Fruit fly (Drosophila melanogaster) whole organism, embryonic: ENCODE results near the gene CG44000.

ENCODE experiments used
- Ada2b ChIP-seq: fragments of 200-800 bp; sonication (Bioruptor generic); IDR thresholded peaks from 2 replicates; pipeline ENCODE4 v1.3.6; 2022; ENCODE audit warnings: missing biosample characterization, missing genetic modification characterization
- CG10543 ChIP-seq: fragments of 200-800 bp; sonication (Bioruptor generic); optimal IDR thresholded peaks from 3 replicates; lab custom pipeline; 2017; ENCODE audit warnings: missing biosample characterization, mild to moderate bottlenecking, missing genetic modification characterization, moderate library complexity
- CG12155 ChIP-seq: fragments of 200-800 bp; sonication (Bioruptor generic); optimal IDR thresholded peaks from 3 replicates; lab custom pipeline; 2016; ENCODE audit warnings: missing biosample characterization, missing genetic modification characterization
- CG1603 ChIP-seq: fragments of 200-800 bp; sonication (Bioruptor generic); optimal IDR thresholded peaks from 2 replicates; lab custom pipeline; 2019; ENCODE audit warnings: missing biosample characterization, mild to moderate bottlenecking, missing genetic modification characterization, moderate library complexity
- CG1647 ChIP-seq: fragments of 200-800 bp; sonication (Bioruptor generic); optimal IDR thresholded peaks from 3 replicates; lab custom pipeline; 2016; ENCODE audit warnings: missing biosample characterization, missing genetic modification characterization
- CG17912 ChIP-seq: fragments of 200-800 bp; sonication (Bioruptor generic); optimal IDR thresholded peaks from 2 replicates; lab custom pipeline; 2018; ENCODE audit warnings: missing biosample characterization, mild to moderate bottlenecking, missing genetic modification characterization
- CG2712 ChIP-seq: fragments of 200-800 bp; optimal IDR thresholded peaks from 3 replicates; lab custom pipeline; 2019; ENCODE audit warnings: missing biosample characterization, mild to moderate bottlenecking, missing genetic modification characterization, moderate library complexity
- CG31441 ChIP-seq: fragments of 200-800 bp; sonication (Bioruptor generic); IDR thresholded peaks from 2 replicates; pipeline ENCODE4 v1.3.6; 2022; ENCODE audit warnings: missing biosample characterization, missing genetic modification characterization
- CG3407 ChIP-seq: fragments of 200-800 bp; sonication (Bioruptor generic); optimal IDR thresholded peaks from 2 replicates; lab custom pipeline; 2018; ENCODE audit warnings: missing biosample characterization, mild to moderate bottlenecking, missing genetic modification characterization
- CG34376 ChIP-seq: fragments of 200-800 bp; sonication (Bioruptor generic); optimal IDR thresholded peaks from 2 replicates; lab custom pipeline; 2018; ENCODE audit warnings: missing biosample characterization, mild to moderate bottlenecking, missing genetic modification characterization
- CG3838 ChIP-seq: fragments of 200-800 bp; sonication (Bioruptor generic); optimal IDR thresholded peaks from 3 replicates; lab custom pipeline; 2016; ENCODE audit warnings: missing biosample characterization, missing genetic modification characterization
- CG3995 ChIP-seq: fragments of 200-800 bp; sonication (Bioruptor generic); optimal IDR thresholded peaks from 3 replicates; lab custom pipeline; 2016; ENCODE audit warnings: missing biosample characterization, missing genetic modification characterization
- CG7271 ChIP-seq: fragments of 200-800 bp; sonication (Bioruptor generic); optimal IDR thresholded peaks from 2 replicates; lab custom pipeline; 2018; ENCODE audit warnings: missing biosample characterization, mild to moderate bottlenecking, missing genetic modification characterization, moderate library complexity
- CG7786 ChIP-seq: fragments of 200-800 bp; sonication (Bioruptor generic); optimal IDR thresholded peaks from 2 replicates; lab custom pipeline; 2016; ENCODE audit warnings: missing biosample characterization, missing genetic modification characterization
- CG7839 ChIP-seq: fragments of 200-800 bp; sonication (Bioruptor generic); optimal IDR thresholded peaks from 3 replicates; lab custom pipeline; 2018; ENCODE audit warnings: missing biosample characterization, mild to moderate bottlenecking, missing genetic modification characterization, moderate library complexity
- CG8281 ChIP-seq: fragments of 200-800 bp; sonication (Bioruptor generic); optimal IDR thresholded peaks from 2 replicates; lab custom pipeline; 2018; ENCODE audit warnings: missing biosample characterization, mild to moderate bottlenecking, missing genetic modification characterization, moderate library complexity
- CG9609 ChIP-seq: fragments of 200-800 bp; sonication (Bioruptor generic); optimal IDR thresholded peaks from 3 replicates; lab custom pipeline; 2016; ENCODE audit warnings: missing biosample characterization, missing genetic modification characterization
- D19A ChIP-seq: fragments of 200-800 bp; optimal IDR thresholded peaks from 3 replicates; lab custom pipeline; 2019; ENCODE audit warnings: missing biosample characterization, mild to moderate bottlenecking, missing genetic modification characterization, moderate library complexity
- Dp ChIP-seq: fragments of 200-800 bp; sonication (Bioruptor generic); optimal IDR thresholded peaks from 2 replicates; lab custom pipeline; 2018; ENCODE audit warnings: missing biosample characterization, mild to moderate bottlenecking, missing genetic modification characterization, moderate library complexity
- E2f2 ChIP-seq: fragments of 200-800 bp; sonication (Bioruptor generic); IDR thresholded peaks from 2 replicates; pipeline ENCODE4 v1.3.6; 2022; ENCODE audit warnings: missing biosample characterization, missing genetic modification characterization
- Eip74EF ChIP-seq, 2 experiments: fragments of 200-800 bp in 1 of 2; fragments of >200 bp in 1 of 2; sonication (Bioruptor generic) in 1 of 2; optimal IDR thresholded peaks; 2 replicates each; lab custom pipeline; 2017 to 2019; ENCODE audit warnings: missing biosample characterization in 2 of 2, missing genetic modification characterization in 2 of 2, mild to moderate bottlenecking in 1 of 2, moderate library complexity in 1 of 2
- Elba2 ChIP-seq: fragments of 200-800 bp; sonication (Bioruptor generic); optimal IDR thresholded peaks from 3 replicates; lab custom pipeline; 2016; ENCODE audit warnings: missing biosample characterization, missing genetic modification characterization
- HLH4C ChIP-seq: fragments of 200-800 bp; sonication (Bioruptor generic); IDR thresholded peaks from 3 replicates; pipeline ENCODE4 v1.3.6; 2022; ENCODE audit warnings: missing biosample characterization, missing genetic modification characterization; ENCODE audit not compliant: partially characterized antibody
- Hr39 ChIP-seq: fragments of >200 bp; optimal IDR thresholded peaks from 2 replicates; lab custom pipeline; 2017
- Hr78 ChIP-seq, 2 experiments: fragments of 200-800 bp in 1 of 2; fragments of >200 bp in 1 of 2; sonication (Bioruptor generic) in 1 of 2; optimal IDR thresholded peaks; 2 replicates each; lab custom pipeline; 2017 to 2019; ENCODE audit warnings: missing biosample characterization in 2 of 2, missing genetic modification characterization in 2 of 2, mild to moderate bottlenecking in 1 of 2, moderate library complexity in 1 of 2
- Poxn ChIP-seq: fragments of 200-800 bp; sonication (Bioruptor generic); IDR thresholded peaks from 2 replicates; pipeline ENCODE4 v1.3.6; 2022; ENCODE audit warnings: missing biosample characterization, missing genetic modification characterization
- Scr ChIP-seq: fragments of 200-800 bp; sonication (Bioruptor generic); IDR thresholded peaks from 2 replicates; pipeline ENCODE4 v1.3.6; 2022; ENCODE audit warnings: missing biosample characterization, missing genetic modification characterization; ENCODE audit not compliant: partially characterized antibody
- ab ChIP-seq: fragments of 200-800 bp; sonication (Bioruptor generic); optimal IDR thresholded peaks from 2 replicates; lab custom pipeline; 2016; ENCODE audit warnings: missing biosample characterization, missing genetic modification characterization
- az2 ChIP-seq: fragments of 200-800 bp; sonication (Bioruptor generic); optimal IDR thresholded peaks from 3 replicates; lab custom pipeline; 2016; ENCODE audit warnings: missing biosample characterization, missing genetic modification characterization
- bab2 ChIP-seq: fragments of 200-800 bp; sonication (Bioruptor generic); optimal IDR thresholded peaks from 2 replicates; lab custom pipeline; 2016; ENCODE audit warnings: missing biosample characterization, missing genetic modification characterization
- danr ChIP-seq: fragments of 200-800 bp; sonication (Bioruptor generic); IDR thresholded peaks from 2 replicates; pipeline ENCODE4 v1.3.6; 2022; ENCODE audit warnings: missing biosample characterization, missing genetic modification characterization
- exex ChIP-seq: fragments of 200-800 bp; sonication (Bioruptor generic); optimal IDR thresholded peaks from 4 replicates; lab custom pipeline; 2018; ENCODE audit warnings: missing biosample characterization, mild to moderate bottlenecking, missing genetic modification characterization, moderate library complexity
- fd3F ChIP-seq: fragments of 200-800 bp; sonication (Bioruptor generic); optimal IDR thresholded peaks from 2 replicates; lab custom pipeline; 2018; ENCODE audit warnings: missing biosample characterization, mild to moderate bottlenecking, missing genetic modification characterization, moderate library complexity
- gce ChIP-seq: fragments of 200-800 bp; sonication (Bioruptor generic); IDR thresholded peaks from 3 replicates; pipeline ENCODE4 v1.3.6; 2022; ENCODE audit warnings: missing biosample characterization, missing genetic modification characterization
- gcm ChIP-seq: fragments of 200-800 bp; sonication (Bioruptor generic); optimal IDR thresholded peaks from 2 replicates; lab custom pipeline; 2019; ENCODE audit warnings: missing biosample characterization, mild to moderate bottlenecking, missing genetic modification characterization, moderate library complexity
- gsb-n ChIP-seq: fragments of 200-800 bp; sonication (Bioruptor generic); optimal IDR thresholded peaks from 3 replicates; lab custom pipeline; 2018; ENCODE audit warnings: missing biosample characterization, mild to moderate bottlenecking, missing genetic modification characterization
- hbn ChIP-seq: fragments of 200-800 bp; sonication (Bioruptor generic); IDR thresholded peaks from 2 replicates; pipeline ENCODE4 v1.3.6; 2022; ENCODE audit warnings: missing biosample characterization, missing genetic modification characterization; ENCODE audit not compliant: partially characterized antibody
- lmd ChIP-seq: fragments of 200-800 bp; sonication (Bioruptor generic); IDR thresholded peaks from 2 replicates; pipeline ENCODE4 v1.3.6; 2022; ENCODE audit warnings: missing biosample characterization, missing genetic modification characterization
- luna ChIP-seq: fragments of 200-800 bp; sonication (Bioruptor generic); optimal IDR thresholded peaks from 2 replicates; lab custom pipeline; 2016; ENCODE audit warnings: missing biosample characterization, missing genetic modification characterization
- nom ChIP-seq: fragments of 200-800 bp; sonication (Bioruptor generic); optimal IDR thresholded peaks from 2 replicates; lab custom pipeline; 2017; ENCODE audit warnings: missing biosample characterization, missing genetic modification characterization, mild to moderate bottlenecking, moderate library complexity, missing genetic modification reagents
- pfk ChIP-seq: fragments of 200-800 bp; sonication (Bioruptor generic); optimal IDR thresholded peaks from 2 replicates; lab custom pipeline; 2018; ENCODE audit warnings: missing biosample characterization, mild to moderate bottlenecking, missing genetic modification characterization, moderate library complexity
- row ChIP-seq: fragments of 200-800 bp; sonication (Bioruptor generic); IDR thresholded peaks from 3 replicates; pipeline ENCODE4 v1.3.6; 2022; ENCODE audit warnings: missing biosample characterization, missing genetic modification characterization
- tll ChIP-seq, 2 experiments: fragments of 200-800 bp in 1 of 2; fragments of >200 bp in 1 of 2; sonication (Bioruptor generic) in 1 of 2; optimal IDR thresholded peaks; 2 replicates each; lab custom pipeline; 2017 to 2019; ENCODE audit warnings: missing biosample characterization in 2 of 2, missing genetic modification characterization in 2 of 2, mild to moderate bottlenecking in 1 of 2, moderate library complexity in 1 of 2
- trh ChIP-seq: fragments of 200-800 bp; sonication (Bioruptor generic); optimal IDR thresholded peaks from 2 replicates; lab custom pipeline; 2016; ENCODE audit warnings: missing biosample characterization, missing genetic modification characterization
- unpg ChIP-seq: fragments of 200-800 bp; sonication (Bioruptor generic); optimal IDR thresholded peaks from 3 replicates; lab custom pipeline; 2018; ENCODE audit warnings: missing biosample characterization, mild to moderate bottlenecking, missing genetic modification characterization, moderate library complexity
- vnd ChIP-seq: fragments of 200-800 bp; sonication (Bioruptor generic); IDR thresholded peaks from 3 replicates; pipeline ENCODE4 v1.3.6; 2022; ENCODE audit warnings: missing biosample characterization, missing genetic modification characterization; ENCODE audit not compliant: partially characterized antibody
- yki ChIP-seq: fragments of >200 bp; optimal IDR thresholded peaks from 3 replicates; lab custom pipeline; 2018
- zen ChIP-seq: fragments of 200-800 bp; sonication (Bioruptor generic); optimal IDR thresholded peaks from 3 replicates; lab custom pipeline; 2018; ENCODE audit warnings: missing biosample characterization, mild to moderate bottlenecking, missing genetic modification characterization, moderate library complexity

CG44000 gene

DNA sequence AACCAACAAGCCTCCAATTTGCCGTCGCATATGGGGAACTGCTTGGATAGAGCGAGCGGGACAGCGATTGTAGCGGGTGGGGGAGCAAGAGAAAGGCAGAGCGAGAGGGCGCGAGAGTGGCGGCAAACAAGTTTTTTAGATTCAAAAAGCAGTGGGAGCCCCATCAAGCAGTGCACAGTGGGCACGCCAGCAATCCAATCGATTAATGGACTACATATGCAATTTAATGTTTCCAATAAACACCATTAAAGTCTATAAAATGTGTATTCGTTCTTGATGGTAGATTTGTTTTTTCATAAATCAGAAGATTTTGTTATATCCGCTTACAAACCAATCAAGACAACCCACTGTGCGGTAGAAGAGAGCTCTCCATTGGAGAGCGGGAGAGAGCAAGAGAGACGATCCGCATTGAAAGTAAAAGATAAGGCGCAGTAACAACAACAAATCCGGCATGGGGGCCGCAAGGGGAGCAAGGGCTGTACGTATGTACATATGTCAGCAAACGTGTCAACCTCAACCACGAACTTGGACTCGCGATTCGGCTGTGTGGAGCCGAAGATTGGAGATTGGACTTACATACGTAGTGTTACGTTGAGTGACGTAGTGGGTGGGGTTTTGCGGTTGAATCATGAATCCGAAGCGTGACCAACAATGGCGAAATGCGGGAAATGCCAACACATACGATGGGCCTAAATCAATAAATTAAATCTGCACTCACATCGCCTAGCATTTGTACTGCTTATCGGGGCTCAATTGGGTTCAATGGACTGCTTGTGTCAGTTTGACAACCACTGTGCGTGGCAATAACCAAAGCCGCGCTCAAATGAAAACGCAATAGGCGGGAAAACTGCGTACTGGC, 45.4 kb upstream of the CG44000 start (continued):
- TF ChIP-seq CG31441 (GFP tag; lab: Robert Waterston, UW) (peak; percentile 99), trh (GFP tag; lab: Kevin White, UChicago) (peak; percentile 98), CG2712 (tag; lab: Kevin White, UChicago) (peak; percentile 99), pfk (peak; percentile 50), CG7271 (tag; lab: Kevin White, UChicago) (peak; percentile 89), Ada2b (GFP tag; lab: Robert Waterston, UW) (peak; percentile 99), Dp (GFP tag; lab: Kevin White, UChicago) (peak; percentile 48), lmd (GFP tag; lab: Robert Waterston, UW) (peak; percentile 99), Hr78 (GFP tag; optimal IDR thresholded peaks at IDR 0.05; lab: Kevin White, UChicago) (peak in 1 of 2 experiments; percentile 97), CG3407 (GFP tag; lab: Kevin White, UChicago) (peak; percentile 98), CG1647 (peak; percentile 99), tll (GFP tag; optimal IDR thresholded peaks at IDR 0.05; lab: Kevin White, UChicago) (no peak), unpg (peak; percentile 100), CG1603 (tag; lab: Kevin White, UChicago) (peak; percentile 99), Scr (GFP tag; lab: Robert Waterston, UW) (peak; percentile 39; the same call in 1 of the 2 replicates), az2 (peak; percentile 99), D19A (tag; lab: Kevin White, UChicago) (peak; percentile 97), row (GFP tag; lab: Robert Waterston, UW) (peak; percentile 99), nom (GFP tag; lab: Kevin White, UChicago) (peak; percentile 98), CG3838 (GFP tag; lab: Kevin White, UChicago) (peak; percentile 96), CG3995 (GFP tag; lab: Kevin White, UChicago) (peak; percentile 82), Hr39 (lab: Kevin White, UChicago) (no peak), gsb-n (tag; lab: Kevin White, UChicago) (peak; percentile 99), gce (GFP tag; lab: Robert Waterston, UW) (peak; percentile 99), ab (GFP tag; lab: Kevin White, UChicago) (peak; percentile 97), gcm (peak; percentile 99), CG12155 (GFP tag; lab: Kevin White, UChicago) (peak; percentile 98), Elba2 (GFP tag; lab: Kevin White, UChicago) (peak; percentile 78), zen (tag; lab: Kevin White, UChicago) (peak; percentile 98), vnd (GFP tag; lab: Robert Waterston, UW) (peak; percentile 73), hbn (GFP tag; lab: Robert Waterston, UW) (peak; percentile 15; the same call in 1 of the 2 replicates), CG17912 (GFP tag; lab: Kevin White, UChicago) (peak; percentile 96), CG34376 (peak; percentile 97), exex (peak; percentile 88), bab2 (GFP tag; lab: Kevin White, UChicago) (peak; percentile 99), Poxn (GFP tag; lab: Robert Waterston, UW) (peak; percentile 96), CG7786 (peak; percentile 99), luna (peak; percentile 98), yki (lab: Kevin White, UChicago) (peak; percentile 61), CG9609 (GFP tag; lab: Kevin White, UChicago) (peak; percentile 99), CG7839 (tag; lab: Kevin White, UChicago) (peak; percentile 99), HLH4C (GFP tag; lab: Robert Waterston, UW) (peak; percentile 66), Eip74EF (GFP tag; optimal IDR thresholded peaks at IDR 0.05; lab: Kevin White, UChicago) (peak; percentile 91 to 97), CG10543 (GFP tag; lab: Kevin White, UChicago) (peak; percentile 98), E2f2 (GFP tag; lab: Robert Waterston, UW) (peak; percentile 88), CG8281 (tag; lab: Kevin White, UChicago) (peak; percentile 92), danr (peak; percentile 99), fd3F (peak; percentile 97)
